Fruit fly (Drosophila melanogaster) whole organism, wandering third instar larva: Measurements from ENCODE around the gene CG42536.

ENCODE experiments used
- CG32264 ChIP-seq: fragments of 200-800 bp; sonication (Bioruptor generic); optimal IDR thresholded peaks from 2 replicates; lab custom pipeline; 2016; ENCODE audit warnings: missing biosample characterization, missing genetic modification characterization
- CG9705 ChIP-seq: fragments of 200-800 bp; sonication (Bioruptor generic); optimal IDR thresholded peaks from 2 replicates; lab custom pipeline; 2018; ENCODE audit warnings: missing biosample characterization, mild to moderate bottlenecking, missing genetic modification characterization
- CrebA ChIP-seq: fragments of 200-800 bp; sonication (Bioruptor generic); optimal IDR thresholded peaks from 2 replicates; lab custom pipeline; 2016; ENCODE audit warnings: missing biosample characterization, mild to moderate bottlenecking, missing genetic modification characterization, borderline replicate concordance
- Dif ChIP-seq: fragments of 200-275, 200-300 bp; sonication (Bioruptor generic); optimal IDR thresholded peaks from 2 replicates; lab custom pipeline; 2018; ENCODE audit warnings: missing biosample characterization, missing genetic modification characterization; ENCODE audit not compliant: partially characterized antibody
- GATAd ChIP-seq: sonication (Bioruptor generic); optimal IDR thresholded peaks from 2 replicates; lab custom pipeline; 2016; ENCODE audit warnings: missing biosample characterization, missing genetic modification characterization
- HLH106 ChIP-seq: fragments of 200-800 bp; optimal IDR thresholded peaks from 3 replicates; lab custom pipeline; 2019; ENCODE audit warnings: missing biosample characterization, mild to moderate bottlenecking, missing genetic modification characterization, moderate library complexity
- Hnf4 ChIP-seq: fragments of 200-800 bp; sonication (Bioruptor generic); optimal IDR thresholded peaks from 2 replicates; lab custom pipeline; 2016; ENCODE audit warnings: missing biosample characterization, mild to moderate bottlenecking, missing genetic modification characterization
- Hr78 ChIP-seq: fragments of >200 bp; optimal IDR thresholded peaks from 2 replicates; lab custom pipeline; 2017; ENCODE audit warnings: missing biosample characterization, missing genetic modification characterization
- Hr83 ChIP-seq: fragments of 200-300 bp; sonication (Bioruptor generic); optimal IDR thresholded peaks from 2 replicates; lab custom pipeline; 2016; ENCODE audit warnings: missing biosample characterization, mild to moderate bottlenecking, missing genetic modification characterization, moderate library complexity; ENCODE audit not compliant: poor library complexity, severe bottlenecking
- Jra ChIP-seq: sonication (Bioruptor generic); optimal IDR thresholded peaks from 2 replicates; lab custom pipeline; 2016; ENCODE audit warnings: missing biosample characterization, missing genetic modification characterization
- Myc ChIP-seq: fragments of >200 bp; optimal IDR thresholded peaks from 2 replicates; lab custom pipeline; 2017
- N ChIP-seq: fragments of >200 bp; optimal IDR thresholded peaks from 2 replicates; lab custom pipeline; 2018; ENCODE audit warnings: missing biosample characterization, missing external identifiers, missing genetic modification characterization
- OdsH ChIP-seq: fragments of 200-800 bp; sonication (Bioruptor generic); optimal IDR thresholded peaks from 2 replicates; lab custom pipeline; 2016; ENCODE audit warnings: missing biosample characterization, mild to moderate bottlenecking, missing genetic modification characterization
- Rel ChIP-seq, 2 experiments: fragments of 200-800 bp; sonication (Bioruptor generic) in 1 of 2; optimal IDR thresholded peaks; 2 replicates in 1 of 2; 3 replicates in 1 of 2; lab custom pipeline; 2016 to 2019; ENCODE audit warnings: mild to moderate bottlenecking in 2 of 2, missing biosample characterization in 2 of 2, missing genetic modification characterization in 2 of 2, moderate library complexity in 1 of 2
- Sp1 ChIP-seq: fragments of 200-800 bp; sonication (Bioruptor generic); optimal IDR thresholded peaks from 3 replicates; lab custom pipeline; 2019; ENCODE audit warnings: missing biosample characterization, mild to moderate bottlenecking, missing genetic modification characterization, moderate library complexity
- Vsx2 ChIP-seq: fragments of 200-300, 225-300 bp; sonication (Bioruptor generic); optimal IDR thresholded peaks from 2 replicates; lab custom pipeline; 2018; ENCODE audit warnings: missing biosample characterization, missing genetic modification characterization; ENCODE audit not compliant: partially characterized antibody
- br ChIP-seq: fragments of 200-800 bp; sonication (Bioruptor generic); optimal IDR thresholded peaks from 2 replicates; lab custom pipeline; 2016; ENCODE audit warnings: missing biosample characterization, missing genetic modification characterization
- dl ChIP-seq, 2 experiments: fragments of 175-275, 200-275 bp in 1 of 2; fragments of 200-275 bp in 1 of 2; sonication (Bioruptor generic); optimal IDR thresholded peaks; lab custom pipeline; 2018; ENCODE audit warnings: mild to moderate bottlenecking in 2 of 2, missing biosample characterization in 2 of 2, missing genetic modification characterization in 2 of 2, moderate library complexity in 2 of 2; ENCODE audit not compliant: partially characterized antibody in 2 of 2, insufficient read depth in 1 of 2
- dmrt93B ChIP-seq: fragments of 200-800 bp; sonication (Bioruptor generic); optimal IDR thresholded peaks from 2 replicates; lab custom pipeline; 2018; ENCODE audit warnings: missing biosample characterization, mild to moderate bottlenecking, missing genetic modification characterization
- dsf ChIP-seq: sonication (Bioruptor generic); optimal IDR thresholded peaks from 2 replicates; lab custom pipeline; 2016; ENCODE audit warnings: missing biosample characterization, missing genetic modification characterization, borderline replicate concordance
- ey ChIP-seq: fragments of 200-800 bp; sonication (Bioruptor generic); optimal IDR thresholded peaks from 2 replicates; lab custom pipeline; 2016; ENCODE audit warnings: missing biosample characterization, missing genetic modification characterization
- foxo ChIP-seq, 2 experiments: fragments of 200-800 bp; sonication (Bioruptor generic); optimal IDR thresholded peaks; 2 replicates in 1 of 2; 3 replicates in 1 of 2; lab custom pipeline; 2016 to 2017; ENCODE audit warnings: missing biosample characterization in 2 of 2, missing genetic modification characterization in 2 of 2
- fru ChIP-seq: fragments of 200-800 bp; sonication (Bioruptor generic); optimal IDR thresholded peaks from 3 replicates; lab custom pipeline; 2016; ENCODE audit warnings: missing biosample characterization, mild to moderate bottlenecking, missing genetic modification characterization
- h ChIP-seq: fragments of 200-800 bp; sonication (Bioruptor generic); optimal IDR thresholded peaks from 3 replicates; lab custom pipeline; 2016; ENCODE audit warnings: missing biosample characterization, mild to moderate bottlenecking, missing genetic modification characterization
- jim ChIP-seq: fragments of 175-275, 200-325 bp; sonication (Bioruptor generic); optimal IDR thresholded peaks from 2 replicates; lab custom pipeline; 2016; ENCODE audit warnings: missing biosample characterization, mild to moderate bottlenecking, missing genetic modification characterization
- lola ChIP-seq: fragments of >200 bp; optimal IDR thresholded peaks from 2 replicates; lab custom pipeline; 2017; ENCODE audit warnings: missing biosample characterization, missing genetic modification characterization
- pan ChIP-seq: fragments of >200 bp; optimal IDR thresholded peaks from 2 replicates; lab custom pipeline; 2017
- psq ChIP-seq: fragments of 200-800 bp; sonication (Bioruptor generic); optimal IDR thresholded peaks from 3 replicates; lab custom pipeline; 2017; ENCODE audit warnings: missing biosample characterization, mild to moderate bottlenecking, missing genetic modification characterization, moderate library complexity
- rgr ChIP-seq: fragments of 200-800 bp; sonication (Bioruptor generic); optimal IDR thresholded peaks from 3 replicates; lab custom pipeline; 2016; ENCODE audit warnings: missing biosample characterization, mild to moderate bottlenecking, missing genetic modification characterization
- sage ChIP-seq: fragments of 200-800 bp; sonication (Bioruptor generic); optimal IDR thresholded peaks from 2 replicates; lab custom pipeline; 2016; ENCODE audit warnings: missing biosample characterization, mild to moderate bottlenecking, missing genetic modification characterization
- sv ChIP-seq: fragments of 200-800 bp; sonication (Bioruptor generic); optimal IDR thresholded peaks from 3 replicates; lab custom pipeline; 2016; ENCODE audit warnings: missing biosample characterization, missing genetic modification characterization
- tai ChIP-seq: sonication (Bioruptor generic); optimal IDR thresholded peaks from 2 replicates; lab custom pipeline; 2016; ENCODE audit warnings: missing biosample characterization, missing genetic modification characterization
- usp ChIP-seq: fragments of >200 bp; optimal IDR thresholded peaks from 2 replicates; lab custom pipeline; 2017; ENCODE audit warnings: missing biosample characterization, missing genetic modification characterization
- woc ChIP-seq: sonication (Bioruptor generic); optimal IDR thresholded peaks from 2 replicates; lab custom pipeline; 2016; ENCODE audit warnings: missing biosample characterization, mild to moderate bottlenecking, missing genetic modification characterization

Gene CG42536

dm6 chr3L:10656451-10657198 lies 26.8 kb upstream of the CG42536 start (continued):
- TF ChIP-seq Hr83 (GFP tag; lab: Kevin White, UChicago) (peak; percentile 57), sage (GFP tag; lab: Kevin White, UChicago) (no peak), fru (GFP tag; lab: Kevin White, UChicago) (peak; percentile 21), pan (lab: Kevin White, UChicago) (no peak), CG9705 (GFP tag; lab: Kevin White, UChicago) (no peak), Sp1 (GFP tag; lab: Kevin White, UChicago) (no peak), h (GFP tag; lab: Kevin White, UChicago) (peak; percentile 23), Rel (GFP tag; optimal IDR thresholded peaks at IDR 0.05; lab: Kevin White, UChicago) (no peak), Rel (tag; optimal IDR thresholded peaks at IDR 0.05; lab: Kevin White, UChicago) (no peak), lola (no peak), woc (GFP tag; lab: Kevin White, UChicago) (no peak), OdsH (GFP tag; lab: Kevin White, UChicago) (peak; percentile 46)
- TF ChIP-seq, all 38 proteins: peak for 9

- TF ChIP-seq jim (GFP tag; lab: Kevin White, UChicago) (no peak), br (GFP tag; lab: Kevin White, UChicago) (no peak), sage (GFP tag; lab: Kevin White, UChicago) (no peak), CG9705 (GFP tag; lab: Kevin White, UChicago) (no peak), N (no peak), HLH106 (tag; lab: Kevin White, UChicago) (no peak), CG32264 (GFP tag; lab: Kevin White, UChicago) (no peak), Dif (GFP tag; lab: Kevin White, UChicago) (no peak), dsf (GFP tag; lab: Kevin White, UChicago) (no peak), sv (GFP tag; lab: Kevin White, UChicago) (no peak), OdsH (GFP tag; lab: Kevin White, UChicago) (no peak), GATAd (GFP tag; lab: Kevin White, UChicago) (no peak), Jra (GFP tag; lab: Kevin White, UChicago) (no peak), Hnf4 (no peak), CrebA (GFP tag; lab: Kevin White, UChicago) (no peak)
Observed at dm6 chr3L:10654439-10654838, 24.6 kb upstream of the CG42536 start.

DNA sequence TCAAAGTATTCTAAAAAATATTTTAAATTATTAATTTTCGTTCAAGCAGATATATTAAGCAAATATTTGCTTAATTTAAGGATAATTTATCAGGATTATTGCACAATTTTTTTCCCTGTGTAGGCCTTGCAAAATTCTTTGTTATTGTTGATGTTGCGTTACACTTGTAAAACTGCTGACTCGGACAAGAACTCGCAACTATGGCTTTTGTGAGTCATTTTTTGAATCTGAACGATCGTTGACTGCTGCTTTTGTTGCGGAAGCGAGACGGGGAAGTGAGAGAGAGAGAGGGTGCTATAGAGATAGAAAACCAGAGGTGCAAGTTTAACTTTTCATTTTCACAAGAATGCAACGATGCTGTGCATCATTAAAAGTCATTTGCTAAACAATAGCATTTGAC lies 22.6 kb upstream of the CG42536 start:
- TF ChIP-seq lola (no peak), CG32264 (GFP tag; lab: Kevin White, UChicago) (no peak), woc (GFP tag; lab: Kevin White, UChicago) (no peak), foxo (GFP tag; optimal IDR thresholded peaks at IDR 0.05; lab: Kevin White, UChicago) (no peak), fru (GFP tag; lab: Kevin White, UChicago) (no peak), sv (GFP tag; lab: Kevin White, UChicago) (no peak), sage (GFP tag; lab: Kevin White, UChicago) (no peak), rgr (GFP tag; lab: Kevin White, UChicago) (no peak), dmrt93B (GFP tag; lab: Kevin White, UChicago) (no peak), dl (GFP tag; optimal IDR thresholded peaks at IDR 0.05; lab: Kevin White, UChicago; ENCODE audit: insufficient read depth in 1 of 2, partially characterized antibody in 2 of 2) (no peak), CrebA (GFP tag; lab: Kevin White, UChicago) (no peak), tai (GFP tag; lab: Kevin White, UChicago) (no peak), GATAd (GFP tag; lab: Kevin White, UChicago) (no peak), Jra (GFP tag; lab: Kevin White, UChicago) (no peak), dsf (GFP tag; lab: Kevin White, UChicago) (no peak), Myc (lab: Kevin White, UChicago) (no peak), Vsx2 (GFP tag; lab: Kevin White, UChicago) (no peak)
- TF ChIP-seq, all 38 proteins: peak for 0

dm6 chr3L:10651271-10651670 lies 21.4 kb upstream of the CG42536 start:
- no peak for TF ChIP-seq dsf (GFP tag; lab: Kevin White, UChicago)
- no peak for TF ChIP-seq Hr78 (GFP tag; lab: Kevin White, UChicago)
- no peak for TF ChIP-seq HLH106 (tag; lab: Kevin White, UChicago)
- no peak for TF ChIP-seq Hr83 (GFP tag; lab: Kevin White, UChicago)
- no peak for TF ChIP-seq usp (GFP tag; lab: Kevin White, UChicago)
- no peak for TF ChIP-seq psq (GFP tag; lab: Kevin White, UChicago)
- TF ChIP-seq CrebA (GFP tag; lab: Kevin White, UChicago): no peak
- no peak for TF ChIP-seq ey (GFP tag; lab: Kevin White, UChicago)
- no peak for TF ChIP-seq foxo (GFP tag; optimal IDR thresholded peaks at IDR 0.05; lab: Kevin White, UChicago)
- TF ChIP-seq dl (GFP tag; optimal IDR thresholded peaks at IDR 0.05; lab: Kevin White, UChicago; ENCODE audit: insufficient read depth in 1 of 2, partially characterized antibody in 2 of 2): no peak
- TF ChIP-seq Vsx2 (GFP tag; lab: Kevin White, UChicago): no peak
- no peak for TF ChIP-seq Jra (GFP tag; lab: Kevin White, UChicago)
- TF ChIP-seq jim (GFP tag; lab: Kevin White, UChicago): no peak
- TF ChIP-seq Rel (GFP tag; optimal IDR thresholded peaks at IDR 0.05; lab: Kevin White, UChicago): no peak
- TF ChIP-seq Rel (tag; optimal IDR thresholded peaks at IDR 0.05; lab: Kevin White, UChicago): no peak
- TF ChIP-seq sv (GFP tag; lab: Kevin White, UChicago): no peak
- no peak for TF ChIP-seq CG9705 (GFP tag; lab: Kevin White, UChicago)
- TF ChIP-seq lola: no peak
- no peak for TF ChIP-seq woc (GFP tag; lab: Kevin White, UChicago)
- TF ChIP-seq h (GFP tag; lab: Kevin White, UChicago): no peak
